Worm (Caenorhabditis elegans) whole organism, dauer: Measurements from ENCODE around the gene srw-9.

Source experiments
- unc-62 ChIP-seq: sonication (generic microtip); optimal IDR thresholded peaks from 2 replicates; lab custom pipeline; 2017; ENCODE audit warnings: missing biosample characterization, missing genetic modification reagents, missing genetic modification characterization

The srw-9 gene

ce11 chrIII:12788239-12788638 is 30.8 kb downstream of the srw-9 start:
- TF ChIP-seq unc-62, result no peak

ce11 chrIII:12789420-12789819 is 32.0 kb downstream of the srw-9 start, which contains the start of gene BE10.1:
Gene BE10.1 (minus strand): TSS chrIII:12789520.
- TF ChIP-seq unc-62, result no peak

DNA sequence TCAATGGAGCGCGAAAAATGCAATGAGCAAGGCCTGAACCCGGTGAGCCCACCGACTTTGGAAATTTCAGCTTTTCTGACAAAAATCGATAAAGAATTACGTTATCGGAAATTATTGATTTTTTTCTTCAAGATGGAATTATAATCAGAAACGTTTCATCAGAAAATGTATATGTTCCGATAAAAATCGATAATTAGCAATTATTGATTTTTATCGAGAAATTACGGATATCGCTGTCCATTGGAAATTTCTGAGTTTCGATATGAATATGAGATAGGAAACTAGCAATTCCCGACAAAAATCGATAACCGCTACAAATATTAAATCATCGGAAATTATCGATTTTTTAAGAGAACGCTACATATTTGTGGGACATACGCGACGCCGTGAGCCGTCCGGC is 36.7 kb downstream of the srw-9 start:
- TF ChIP-seq unc-62, result no peak

DNA sequence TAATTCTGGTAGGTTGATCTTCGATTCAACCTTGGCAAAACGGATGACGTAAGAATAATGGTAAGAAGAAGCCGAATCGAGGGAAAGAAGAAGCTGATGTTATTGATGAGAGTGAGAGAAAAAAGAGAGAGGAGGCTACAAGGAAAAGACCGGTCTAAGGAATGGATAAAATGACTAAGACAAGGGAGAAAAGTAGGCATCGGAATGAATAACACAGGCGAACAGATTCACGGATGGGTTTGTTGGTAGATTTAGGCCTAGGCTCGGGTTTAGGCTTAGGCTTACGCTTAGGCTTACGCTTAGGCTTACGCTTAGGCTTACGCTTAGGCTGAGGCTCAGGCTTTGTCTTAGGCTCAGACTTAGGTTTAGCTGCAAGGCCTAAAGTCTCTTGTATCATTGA is 41.0 kb downstream of the srw-9 start, which contains the start of gene agmo-1:
agmo-1 (minus strand) TSS at position 101 of the 400 bp plus-strand sequence.
- TF ChIP-seq unc-62, result no peak

ce11 chrIII:12800529-12800928 is 43.1 kb downstream of the srw-9 start:
- no peak for TF ChIP-seq unc-62

- no peak for TF ChIP-seq unc-62
Observed at ce11 chrIII:12806712-12807111, 49.2 kb downstream of the srw-9 start, which contains the start of gene BE10.5. Gene BE10.5 (minus strand): TSS chrIII:12806812.

ce11 chrIII:12807726-12808125 is 50.3 kb downstream of the srw-9 start, which contains the start of gene BE10.3:
Gene BE10.3 (plus strand): TSS chrIII:12808026.
- no peak for TF ChIP-seq unc-62
